Worm (Caenorhabditis elegans): ENCODE results near the gene arrd-2.

DNA sequence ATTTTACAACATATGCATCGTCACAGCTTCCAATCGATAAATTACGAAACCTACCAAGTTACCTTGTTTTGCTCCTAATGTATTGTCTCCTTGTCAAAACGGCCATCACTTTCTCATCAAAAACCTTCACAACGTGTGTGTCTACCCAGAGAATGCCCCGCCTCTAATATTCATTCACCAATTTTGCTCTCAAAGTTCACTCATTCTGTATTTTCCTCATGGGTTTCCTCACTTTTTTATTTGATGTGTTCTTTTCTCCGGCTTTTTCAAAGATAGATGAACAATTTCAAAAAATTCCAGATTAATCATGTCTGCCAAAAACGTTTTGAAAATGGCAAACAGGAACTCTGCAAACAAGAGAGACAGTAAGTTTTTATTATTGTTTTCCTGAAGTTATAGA lies 22.3 kb upstream of the arrd-2 start, which contains the start of gene C06C3.7:
- no peak for TF ChIP-seq ama-1 (optimal IDR thresholded peaks at IDR 0.05)
- TF ChIP-seq sox-2 (GFP tag; IDR thresholded peaks at IDR 0.05), result no peak
- TF ChIP-seq hlh-13 (GFP tag; optimal IDR thresholded peaks at IDR 0.05), result no peak
- no peak for TF ChIP-seq elt-2 (tag; optimal IDR thresholded peaks at IDR 0.05)
- no peak for TF ChIP-seq ahr-1 (tag; optimal IDR thresholded peaks at IDR 0.05)
- TF ChIP-seq unc-3 (GFP tag; conservative IDR thresholded peaks at IDR 0.05), result no peak
- TF ChIP-seq unc-3 (tag; optimal IDR thresholded peaks at IDR 0.05), result no peak
- TF ChIP-seq nfya-1 (tag; optimal IDR thresholded peaks at IDR 0.05), result no peak
- no peak for TF ChIP-seq pha-4 (tag; optimal IDR thresholded peaks at IDR 0.05)
- TF ChIP-seq tbx-7 (tag; optimal IDR thresholded peaks at IDR 0.05), result no peak
- no peak for TF ChIP-seq ceh-24 (tag; optimal IDR thresholded peaks at IDR 0.05)
- no peak for TF ChIP-seq dmd-4 (tag; optimal IDR thresholded peaks at IDR 0.05; ENCODE audit: borderline replicate concordance)
- no peak for TF ChIP-seq pag-3 (tag; optimal IDR thresholded peaks at IDR 0.05; ENCODE audit: borderline replicate concordance)
